Fruit fly (Drosophila melanogaster) whole organism, embryonic: ENCODE results near the gene UQCR-14L.
A peak's percentile ranks its signal among the peaks of the same experiment; 100 is the strongest.

ENCODE experiments used
- Bgb ChIP-seq: fragments of 200-800 bp; sonication (Bioruptor generic); IDR thresholded peaks from 2 replicates; pipeline ENCODE4 v1.3.6; 2022; ENCODE audit warnings: missing biosample characterization, missing genetic modification characterization; ENCODE audit not compliant: partially characterized antibody
- CG10654 ChIP-seq: fragments of 200-800 bp; sonication (Bioruptor generic); optimal IDR thresholded peaks from 2 replicates; lab custom pipeline; 2016; ENCODE audit warnings: missing biosample characterization, missing genetic modification characterization
- CG12659 ChIP-seq: fragments of 200-800 bp; sonication (Bioruptor generic); optimal IDR thresholded peaks from 3 replicates; lab custom pipeline; 2017; ENCODE audit warnings: mild to moderate bottlenecking, missing biosample characterization, missing genetic modification reagents, missing genetic modification characterization
- CG13424 ChIP-seq: fragments of 200-800 bp; sonication (Bioruptor generic); optimal IDR thresholded peaks from 2 replicates; lab custom pipeline; 2019; ENCODE audit warnings: missing biosample characterization, mild to moderate bottlenecking, missing genetic modification characterization, moderate library complexity
- CG18262 ChIP-seq: fragments of 200-800 bp; optimal IDR thresholded peaks from 3 replicates; lab custom pipeline; 2019; ENCODE audit warnings: missing biosample characterization, mild to moderate bottlenecking, missing genetic modification characterization, moderate library complexity
- CG3065 ChIP-seq: fragments of 200-800 bp; sonication (Bioruptor generic); optimal IDR thresholded peaks from 2 replicates; lab custom pipeline; 2016; ENCODE audit warnings: missing biosample characterization, missing genetic modification characterization
- CG32532 ChIP-seq: fragments of 200-800 bp; sonication (Bioruptor generic); IDR thresholded peaks from 2 replicates; pipeline ENCODE4 v1.3.6; 2022; ENCODE audit warnings: missing biosample characterization, missing genetic modification characterization
- CG34224 ChIP-seq: fragments of 200-800 bp; sonication (Bioruptor generic); IDR thresholded peaks from 3 replicates; pipeline ENCODE4 v1.3.6; 2022; ENCODE audit warnings: missing biosample characterization, missing genetic modification characterization; ENCODE audit not compliant: partially characterized antibody
- CG3995 ChIP-seq: fragments of 200-800 bp; sonication (Bioruptor generic); optimal IDR thresholded peaks from 3 replicates; lab custom pipeline; 2016; ENCODE audit warnings: missing biosample characterization, missing genetic modification characterization
- CG4282 ChIP-seq: fragments of 200-800 bp; sonication (Bioruptor generic); optimal IDR thresholded peaks from 2 replicates; lab custom pipeline; 2016; ENCODE audit warnings: missing biosample characterization, missing genetic modification characterization
- CG4424 ChIP-seq: fragments of 200-800 bp; sonication (Bioruptor generic); optimal IDR thresholded peaks from 3 replicates; lab custom pipeline; 2016; ENCODE audit warnings: missing biosample characterization, missing genetic modification characterization
- CG6654 ChIP-seq: fragments of 200-800 bp; sonication (Bioruptor generic); optimal IDR thresholded peaks from 2 replicates; lab custom pipeline; 2017; ENCODE audit warnings: missing biosample characterization, mild to moderate bottlenecking, missing genetic modification characterization
- CG6791 ChIP-seq: fragments of 200-800 bp; sonication (Bioruptor generic); IDR thresholded peaks from 3 replicates; pipeline ENCODE4 v1.3.6; 2022; ENCODE audit warnings: missing biosample characterization, missing genetic modification characterization; ENCODE audit not compliant: partially characterized antibody
- CG7786 ChIP-seq: fragments of 200-800 bp; sonication (Bioruptor generic); optimal IDR thresholded peaks from 2 replicates; lab custom pipeline; 2016; ENCODE audit warnings: missing biosample characterization, missing genetic modification characterization
- CG7987 ChIP-seq: fragments of 200-800 bp; sonication (Bioruptor generic); optimal IDR thresholded peaks from 2 replicates; lab custom pipeline; 2018; ENCODE audit warnings: missing biosample characterization, mild to moderate bottlenecking, missing genetic modification characterization, moderate library complexity
- CG8388 ChIP-seq: fragments of 200-800 bp; sonication (Bioruptor generic); optimal IDR thresholded peaks from 2 replicates; lab custom pipeline; 2019; ENCODE audit warnings: missing biosample characterization, mild to moderate bottlenecking, missing genetic modification characterization, moderate library complexity
- Camta ChIP-seq: fragments of 200-800 bp; sonication (Bioruptor generic); optimal IDR thresholded peaks from 2 replicates; lab custom pipeline; 2016; ENCODE audit warnings: missing biosample characterization, missing genetic modification characterization
- Dbx ChIP-seq: fragments of 200-800 bp; sonication (Bioruptor generic); IDR thresholded peaks from 3 replicates; pipeline ENCODE4 v1.3.6; 2022; ENCODE audit warnings: missing biosample characterization, missing genetic modification characterization
- Dll ChIP-seq: fragments of 200-800 bp; sonication (Bioruptor generic); IDR thresholded peaks from 4 replicates; pipeline ENCODE4 v1.3.6; 2022; ENCODE audit warnings: missing biosample characterization, missing genetic modification characterization; ENCODE audit not compliant: partially characterized antibody
- Doc3 ChIP-seq: fragments of 200-800 bp; sonication (Bioruptor generic); IDR thresholded peaks from 3 replicates; pipeline ENCODE4 v1.3.6; 2022; ENCODE audit warnings: missing biosample characterization, missing genetic modification characterization; ENCODE audit not compliant: partially characterized antibody
- Fer1 ChIP-seq: fragments of 200-800 bp; sonication (Bioruptor generic); optimal IDR thresholded peaks from 2 replicates; lab custom pipeline; 2017; ENCODE audit warnings: missing biosample characterization, mild to moderate bottlenecking, missing genetic modification characterization
- Hr3 ChIP-seq: fragments of 200-800 bp; sonication (Bioruptor generic); optimal IDR thresholded peaks from 3 replicates; lab custom pipeline; 2016; ENCODE audit warnings: missing biosample characterization, missing genetic modification characterization
- Lpt ChIP-seq: fragments of >200 bp; optimal IDR thresholded peaks from 2 replicates; lab custom pipeline; 2018; ENCODE audit warnings: missing biosample characterization, missing genetic modification characterization
- Nf-YC ChIP-seq: fragments of 200-800 bp; optimal IDR thresholded peaks from 3 replicates; lab custom pipeline; 2019; ENCODE audit warnings: missing biosample characterization, mild to moderate bottlenecking, missing genetic modification characterization, moderate library complexity
- Taf1 ChIP-seq: fragments of 200-800 bp; sonication (Bioruptor generic); IDR thresholded peaks from 2 replicates; pipeline ENCODE4 v1.3.6; 2022; ENCODE audit warnings: missing biosample characterization, missing genetic modification characterization
- Usf ChIP-seq: fragments of 200-800 bp; sonication (Bioruptor generic); optimal IDR thresholded peaks from 2 replicates; lab custom pipeline; 2017; ENCODE audit warnings: missing genotype, missing biosample characterization, missing genetic modification characterization
- ase ChIP-seq: fragments of 200-800 bp; sonication (Bioruptor generic); IDR thresholded peaks from 3 replicates; pipeline ENCODE4 v1.3.6; 2022; ENCODE audit warnings: missing biosample characterization, missing genetic modification characterization
- br ChIP-seq: fragments of >200 bp; optimal IDR thresholded peaks from 2 replicates; lab custom pipeline; 2017
- btn ChIP-seq: fragments of 200-800 bp; sonication (Bioruptor generic); optimal IDR thresholded peaks from 2 replicates; lab custom pipeline; 2016; ENCODE audit warnings: missing biosample characterization, missing genetic modification characterization
- cato ChIP-seq: fragments of 200-800 bp; sonication (Bioruptor generic); optimal IDR thresholded peaks from 2 replicates; lab custom pipeline; 2016; ENCODE audit warnings: missing biosample characterization, missing genetic modification characterization, borderline replicate concordance
- chinmo ChIP-seq: fragments of 200-800 bp; sonication (Bioruptor generic); IDR thresholded peaks from 4 replicates; pipeline ENCODE4 v1.3.6; 2022; ENCODE audit warnings: missing biosample characterization, missing genetic modification characterization; ENCODE audit not compliant: partially characterized antibody
- crc ChIP-seq: fragments of 200-800 bp; sonication (Bioruptor generic); optimal IDR thresholded peaks from 2 replicates; lab custom pipeline; 2016; ENCODE audit warnings: missing biosample characterization, missing genetic modification characterization
- crol ChIP-seq: fragments of 200-800 bp; sonication (Bioruptor generic); IDR thresholded peaks from 2 replicates; pipeline ENCODE4 v1.3.6; 2022; ENCODE audit warnings: missing biosample characterization, missing genetic modification characterization
- gce ChIP-seq: fragments of 200-800 bp; sonication (Bioruptor generic); IDR thresholded peaks from 3 replicates; pipeline ENCODE4 v1.3.6; 2022; ENCODE audit warnings: missing biosample characterization, missing genetic modification characterization
- gsb-n ChIP-seq: fragments of 200-800 bp; sonication (Bioruptor generic); optimal IDR thresholded peaks from 3 replicates; lab custom pipeline; 2018; ENCODE audit warnings: missing biosample characterization, mild to moderate bottlenecking, missing genetic modification characterization
- h ChIP-seq: fragments of >200 bp; optimal IDR thresholded peaks from 2 replicates; lab custom pipeline; 2017
- hth ChIP-seq: fragments of >200 bp; optimal IDR thresholded peaks from 2 replicates; lab custom pipeline; 2017; ENCODE audit warnings: inconsistent platforms
- kni ChIP-seq: fragments of 200-800 bp; sonication (Bioruptor generic); optimal IDR thresholded peaks from 3 replicates; lab custom pipeline; 2017; ENCODE audit warnings: mild to moderate bottlenecking, missing biosample characterization, missing genetic modification reagents, missing genetic modification characterization
- lab ChIP-seq: fragments of 200-800 bp; sonication (Bioruptor generic); optimal IDR thresholded peaks from 3 replicates; lab custom pipeline; 2017; ENCODE audit warnings: missing biosample characterization, missing genetic modification characterization, mild to moderate bottlenecking, moderate library complexity, missing genetic modification reagents
- mam ChIP-seq: fragments of 200-800 bp; sonication (Bioruptor generic); optimal IDR thresholded peaks from 3 replicates; lab custom pipeline; 2016; ENCODE audit warnings: missing biosample characterization, missing genetic modification characterization
- nau ChIP-seq: fragments of 200-800 bp; sonication (Bioruptor generic); optimal IDR thresholded peaks from 3 replicates; lab custom pipeline; 2017; ENCODE audit warnings: missing biosample characterization, mild to moderate bottlenecking, missing genetic modification characterization, missing genetic modification reagents
- otp ChIP-seq: fragments of 200-800 bp; sonication (Bioruptor generic); IDR thresholded peaks from 3 replicates; pipeline ENCODE4, ENCODE4 v1.3.6; 2022; ENCODE audit warnings: missing biosample characterization, missing genetic modification characterization
- pfk ChIP-seq: fragments of 200-800 bp; sonication (Bioruptor generic); optimal IDR thresholded peaks from 2 replicates; lab custom pipeline; 2018; ENCODE audit warnings: missing biosample characterization, mild to moderate bottlenecking, missing genetic modification characterization, moderate library complexity
- pros ChIP-seq: fragments of 200-800 bp; sonication (Bioruptor generic); optimal IDR thresholded peaks from 3 replicates; lab custom pipeline; 2019; ENCODE audit warnings: missing biosample characterization, mild to moderate bottlenecking, missing genetic modification characterization, moderate library complexity
- pzg ChIP-seq: fragments of 200-800 bp; sonication (Bioruptor generic); optimal IDR thresholded peaks from 3 replicates; lab custom pipeline; 2018; ENCODE audit warnings: missing biosample characterization, mild to moderate bottlenecking, missing genetic modification characterization, moderate library complexity
- sc ChIP-seq, 3 experiments: fragments of >200 bp in 2 of 3; fragments of 200-800 bp in 1 of 3; sonication (Bioruptor generic) in 1 of 3; optimal IDR thresholded peaks; 2 replicates in 2 of 3; 3 replicates in 1 of 3; lab custom pipeline; 2017; ENCODE audit warnings: mild to moderate bottlenecking in 1 of 3, missing biosample characterization in 1 of 3, missing genetic modification characterization in 1 of 3, missing genetic modification reagents in 1 of 3
- seq ChIP-seq: fragments of 200-800 bp; sonication (Bioruptor generic); IDR thresholded peaks from 2 replicates; pipeline ENCODE4 v1.3.6; 2022; ENCODE audit warnings: missing biosample characterization, missing genetic modification characterization
- tgo ChIP-seq: fragments of 200-800 bp; sonication (Bioruptor generic); IDR thresholded peaks from 3 replicates; pipeline ENCODE4 v1.3.6; 2022; ENCODE audit warnings: missing biosample characterization, missing genetic modification characterization
- trh ChIP-seq: fragments of 200-800 bp; sonication (Bioruptor generic); optimal IDR thresholded peaks from 2 replicates; lab custom pipeline; 2016; ENCODE audit warnings: missing biosample characterization, missing genetic modification characterization

Gene UQCR-14L

dm6 chr3R:28326150-28326965 lies 32.5 kb downstream of the UQCR-14L start (continued):
- peak; percentile 99 for TF ChIP-seq CG13424 (tag; lab: Kevin White, UChicago)
- peak; percentile 88 for TF ChIP-seq CG3995 (GFP tag; lab: Kevin White, UChicago)
- TF ChIP-seq Taf1 (GFP tag; lab: Robert Waterston, UW): no peak
- TF ChIP-seq Camta (GFP tag; lab: Kevin White, UChicago): peak; percentile 99
- no peak for TF ChIP-seq tgo
- TF ChIP-seq nau: peak; percentile 99
- TF ChIP-seq Dll: no peak
- peak; percentile 99 for TF ChIP-seq btn (GFP tag; lab: Kevin White, UChicago)
- TF ChIP-seq CG3065: peak; percentile 99
- peak; percentile 98 for TF ChIP-seq gsb-n
- TF ChIP-seq CG7987: peak; percentile 100
- TF ChIP-seq CG32532 (GFP tag; lab: Robert Waterston, UW): no peak
- peak; percentile 99 for TF ChIP-seq cato (GFP tag; lab: Kevin White, UChicago)
- TF ChIP-seq CG6654 (GFP tag; lab: Kevin White, UChicago): peak; percentile 93
- no peak for TF ChIP-seq sc (optimal IDR thresholded peaks at IDR 0.05; lab: Kevin White, UChicago)
- peak; percentile 98 for TF ChIP-seq sc (GFP tag; optimal IDR thresholded peaks at IDR 0.05; lab: Kevin White, UChicago)
- peak; percentile 44 for TF ChIP-seq pzg (GFP tag; lab: Kevin White, UChicago)
- no peak for TF ChIP-seq gce (GFP tag; lab: Robert Waterston, UW)
- TF ChIP-seq CG10654: peak; percentile 99
- peak; percentile 100 for TF ChIP-seq mam (GFP tag; lab: Kevin White, UChicago)
- TF ChIP-seq CG8388 (GFP tag; lab: Kevin White, UChicago): peak; percentile 98
- TF ChIP-seq CG34224: no peak
- no peak for TF ChIP-seq chinmo
- peak; percentile 100 for TF ChIP-seq lab (GFP tag; lab: Kevin White, UChicago)
- TF ChIP-seq Bgb (GFP tag; lab: Robert Waterston, UW): no peak
- TF ChIP-seq Hr3 (GFP tag; lab: Kevin White, UChicago): peak; percentile 99
- no peak for TF ChIP-seq seq (GFP tag; lab: Robert Waterston, UW)
- no peak for TF ChIP-seq otp
- TF ChIP-seq h (lab: Kevin White, UChicago): no peak
- TF ChIP-seq Lpt (GFP tag; lab: Kevin White, UChicago): no peak
- peak; percentile 98 for TF ChIP-seq Usf (GFP tag; lab: Kevin White, UChicago)
- TF ChIP-seq ase (GFP tag; lab: Robert Waterston, UW): no peak
- peak; percentile 99 for TF ChIP-seq CG18262
- peak; percentile 93 for TF ChIP-seq pros (GFP tag; lab: Kevin White, UChicago)
- no peak for TF ChIP-seq crol
- TF ChIP-seq CG4282 (GFP tag; lab: Kevin White, UChicago): peak; percentile 99
- TF ChIP-seq Dbx (GFP tag; lab: Robert Waterston, UW): no peak
- peak; percentile 100 for TF ChIP-seq CG12659 (GFP tag; lab: Kevin White, UChicago)
- peak; percentile 100 for TF ChIP-seq crc (GFP tag; lab: Kevin White, UChicago)
- TF ChIP-seq hth: no peak
- no peak for TF ChIP-seq CG6791
- no peak for TF ChIP-seq Doc3
- TF ChIP-seq Fer1 (GFP tag; lab: Kevin White, UChicago): peak; percentile 100
- TF ChIP-seq CG4424 (GFP tag; lab: Kevin White, UChicago): peak; percentile 99
- TF ChIP-seq trh (GFP tag; lab: Kevin White, UChicago): peak; percentile 99
- TF ChIP-seq kni (GFP tag; lab: Kevin White, UChicago): peak; percentile 96
- TF ChIP-seq CG7786 (GFP tag; lab: Kevin White, UChicago): peak; percentile 100
- no peak for TF ChIP-seq br (lab: Kevin White, UChicago)
- TF ChIP-seq pfk (GFP tag; lab: Kevin White, UChicago): peak; percentile 61
- peak; percentile 92 for TF ChIP-seq Nf-YC (tag; lab: Kevin White, UChicago)
